Fruit fly (Drosophila melanogaster): ENCODE results near the gene Uev1A.

Uev1A gene

dm6 chr3L:5382721-5383120, 16.7 kb upstream of the Uev1A start, which contains the start of gene Ir64a:
TSS of gene Ir64a (minus strand) at chr3L:5382821.
- TF ChIP-seq ey (GFP tag; optimal IDR thresholded peaks at IDR 0.05) (no peak), GATAd (GFP tag; optimal IDR thresholded peaks at IDR 0.05) (no peak), Abd-B (GFP tag; optimal IDR thresholded peaks at IDR 0.05) (no peak), pan (optimal IDR thresholded peaks at IDR 0.05) (no peak), usp (GFP tag; optimal IDR thresholded peaks at IDR 0.05) (no peak), Dif (GFP tag; optimal IDR thresholded peaks at IDR 0.05; ENCODE audit: partially characterized antibody) (no peak)

- no peak for TF ChIP-seq ey (GFP tag; optimal IDR thresholded peaks at IDR 0.05)
- no peak for TF ChIP-seq dmrt93B (GFP tag; optimal IDR thresholded peaks at IDR 0.05)
- no peak for TF ChIP-seq GATAd (GFP tag; optimal IDR thresholded peaks at IDR 0.05)
- TF ChIP-seq Rel (GFP tag; optimal IDR thresholded peaks at IDR 0.05) = no peak
- TF ChIP-seq Rel (tag; optimal IDR thresholded peaks at IDR 0.05) = no peak
- no peak for TF ChIP-seq N (GFP tag; optimal IDR thresholded peaks at IDR 0.05)
- no peak for TF ChIP-seq Dif (GFP tag; optimal IDR thresholded peaks at IDR 0.05; ENCODE audit: partially characterized antibody)
- no peak for TF ChIP-seq CG9705 (GFP tag; optimal IDR thresholded peaks at IDR 0.05)
- no peak for TF ChIP-seq Hnf4 (GFP tag; optimal IDR thresholded peaks at IDR 0.05)
- no peak for TF ChIP-seq HLH106 (tag; optimal IDR thresholded peaks at IDR 0.05)
- no peak for TF ChIP-seq brk (GFP tag; optimal IDR thresholded peaks at IDR 0.05)
Observed at dm6 chr3L:5372052-5372451, 6.0 kb upstream of the Uev1A start.

- peak; percentile 59 for TF ChIP-seq brk (GFP tag; optimal IDR thresholded peaks at IDR 0.05)
- no peak for TF ChIP-seq psq (GFP tag; optimal IDR thresholded peaks at IDR 0.05)
- TF ChIP-seq Myc (optimal IDR thresholded peaks at IDR 0.05) = peak; percentile 48
- TF ChIP-seq sage (GFP tag; optimal IDR thresholded peaks at IDR 0.05) = peak; percentile 58
Observed at dm6 chr3L:5367744-5368507, 1.9 kb upstream of the Uev1A start, which contains the start of gene Pfdn4. TSS of gene Pfdn4 (minus strand) at chr3L:5368008.

dm6 chr3L:5365164-5365879, 703 bp downstream of the Uev1A start:
- TF ChIP-seq psq (GFP tag; optimal IDR thresholded peaks at IDR 0.05) = peak; percentile 76
- TF ChIP-seq fru (GFP tag; optimal IDR thresholded peaks at IDR 0.05) = no peak
- peak in 1 of 2 experiments; percentile 29 for TF ChIP-seq foxo (GFP tag; optimal IDR thresholded peaks at IDR 0.05)
- no peak for TF ChIP-seq Rel (GFP tag; optimal IDR thresholded peaks at IDR 0.05)
- TF ChIP-seq Rel (tag; optimal IDR thresholded peaks at IDR 0.05) = peak; percentile 13
- no peak for TF ChIP-seq Jra (GFP tag; optimal IDR thresholded peaks at IDR 0.05)
- no peak for TF ChIP-seq dsf (GFP tag; optimal IDR thresholded peaks at IDR 0.05; ENCODE audit: borderline replicate concordance)
- TF ChIP-seq Sp1 (GFP tag; optimal IDR thresholded peaks at IDR 0.05) = peak; percentile 13
- no peak for TF ChIP-seq Hr78 (GFP tag; optimal IDR thresholded peaks at IDR 0.05)
- TF ChIP-seq h (GFP tag; optimal IDR thresholded peaks at IDR 0.05) = peak; percentile 73
- no peak for TF ChIP-seq Dfd (GFP tag; optimal IDR thresholded peaks at IDR 0.05)
- TF ChIP-seq brk (GFP tag; optimal IDR thresholded peaks at IDR 0.05) = no peak
- no peak for TF ChIP-seq usp (GFP tag; optimal IDR thresholded peaks at IDR 0.05)
- TF ChIP-seq Mio (GFP tag; optimal IDR thresholded peaks at IDR 0.05) = no peak
- no peak for TF ChIP-seq Abd-B (GFP tag; optimal IDR thresholded peaks at IDR 0.05)
- peak; percentile 22 for TF ChIP-seq sage (GFP tag; optimal IDR thresholded peaks at IDR 0.05)
- no peak for TF ChIP-seq N (GFP tag; optimal IDR thresholded peaks at IDR 0.05)
- no peak for TF ChIP-seq CG32264 (GFP tag; optimal IDR thresholded peaks at IDR 0.05)
- peak; percentile 31 for TF ChIP-seq br (GFP tag; optimal IDR thresholded peaks at IDR 0.05)
- no peak for TF ChIP-seq Dif (GFP tag; optimal IDR thresholded peaks at IDR 0.05; ENCODE audit: partially characterized antibody)
- TF ChIP-seq tai (GFP tag; optimal IDR thresholded peaks at IDR 0.05) = no peak
- TF ChIP-seq Myc (optimal IDR thresholded peaks at IDR 0.05) = no peak
- TF ChIP-seq CrebA (GFP tag; optimal IDR thresholded peaks at IDR 0.05; ENCODE audit: borderline replicate concordance) = no peak
- no peak for TF ChIP-seq GATAd (GFP tag; optimal IDR thresholded peaks at IDR 0.05)
- no peak for TF ChIP-seq lola (GFP tag; optimal IDR thresholded peaks at IDR 0.05)
- peak; percentile 60 for TF ChIP-seq Hnf4 (GFP tag; optimal IDR thresholded peaks at IDR 0.05)
- TF ChIP-seq Vsx2 (GFP tag; optimal IDR thresholded peaks at IDR 0.05; ENCODE audit: partially characterized antibody) = no peak
- peak; percentile 71 for TF ChIP-seq OdsH (GFP tag; optimal IDR thresholded peaks at IDR 0.05)
- no peak for TF ChIP-seq woc (GFP tag; optimal IDR thresholded peaks at IDR 0.05)
- peak; percentile 18 for TF ChIP-seq sv (GFP tag; optimal IDR thresholded peaks at IDR 0.05)
- peak; percentile 42 for TF ChIP-seq ey (GFP tag; optimal IDR thresholded peaks at IDR 0.05)
- TF ChIP-seq dl (GFP tag; optimal IDR thresholded peaks at IDR 0.05; ENCODE audit: insufficient read depth in 1 of 2, partially characterized antibody in 2 of 2) = no peak
- no peak for TF ChIP-seq pan (optimal IDR thresholded peaks at IDR 0.05)
- no peak for TF ChIP-seq jim (GFP tag; optimal IDR thresholded peaks at IDR 0.05)
- TF ChIP-seq CG9705 (GFP tag; optimal IDR thresholded peaks at IDR 0.05) = no peak
- peak; percentile 51 for TF ChIP-seq rgr (GFP tag; optimal IDR thresholded peaks at IDR 0.05)
- TF ChIP-seq Hr83 (GFP tag; optimal IDR thresholded peaks at IDR 0.05; ENCODE audit: poor library complexity, severe bottlenecking) = no peak
- TF ChIP-seq HLH106 (tag; optimal IDR thresholded peaks at IDR 0.05) = no peak
- TF ChIP-seq dmrt93B (GFP tag; optimal IDR thresholded peaks at IDR 0.05) = no peak
